Worm (Caenorhabditis elegans): ENCODE data around the gene cyp-33C12.

cyp-33C12 gene

ce11 chrV:2204080-2204479 lies at the start of gene cyp-33C12:
Gene cyp-33C12, minus strand, starts transcription at chrV:2204400.
- TF ChIP-seq flt-1 (GFP tag; IDR thresholded peaks at IDR 0.05) (no peak), ztf-23 (GFP tag; IDR thresholded peaks at IDR 0.05) (no peak), klf-2 (GFP tag; conservative IDR thresholded peaks at IDR 0.05) (no peak), T22C8.4 (GFP tag; IDR thresholded peaks at IDR 0.05) (no peak), ztf-29 (GFP tag; IDR thresholded peaks at IDR 0.05) (no peak), tab-1 (GFP tag; IDR thresholded peaks at IDR 0.05) (no peak), med-1 (GFP tag; optimal IDR thresholded peaks at IDR 0.05; ENCODE audit: insufficient read depth) (no peak), ref-1 (GFP tag; conservative IDR thresholded peaks at IDR 0.05) (no peak), cog-1 (tag; optimal IDR thresholded peaks at IDR 0.05) (no peak)

- TF ChIP-seq cog-1 (tag; optimal IDR thresholded peaks at IDR 0.05) (no peak), ref-1 (GFP tag; conservative IDR thresholded peaks at IDR 0.05) (no peak), flt-1 (GFP tag; IDR thresholded peaks at IDR 0.05) (no peak), ztf-29 (GFP tag; IDR thresholded peaks at IDR 0.05) (no peak), ztf-23 (GFP tag; IDR thresholded peaks at IDR 0.05) (no peak), klf-2 (GFP tag; conservative IDR thresholded peaks at IDR 0.05) (no peak), T22C8.4 (GFP tag; IDR thresholded peaks at IDR 0.05) (no peak), med-1 (GFP tag; optimal IDR thresholded peaks at IDR 0.05; ENCODE audit: insufficient read depth) (no peak), tab-1 (GFP tag; IDR thresholded peaks at IDR 0.05) (no peak)
Measured at ce11 chrV:2251774-2252173, 47.6 kb upstream of the cyp-33C12 start.

DNA sequence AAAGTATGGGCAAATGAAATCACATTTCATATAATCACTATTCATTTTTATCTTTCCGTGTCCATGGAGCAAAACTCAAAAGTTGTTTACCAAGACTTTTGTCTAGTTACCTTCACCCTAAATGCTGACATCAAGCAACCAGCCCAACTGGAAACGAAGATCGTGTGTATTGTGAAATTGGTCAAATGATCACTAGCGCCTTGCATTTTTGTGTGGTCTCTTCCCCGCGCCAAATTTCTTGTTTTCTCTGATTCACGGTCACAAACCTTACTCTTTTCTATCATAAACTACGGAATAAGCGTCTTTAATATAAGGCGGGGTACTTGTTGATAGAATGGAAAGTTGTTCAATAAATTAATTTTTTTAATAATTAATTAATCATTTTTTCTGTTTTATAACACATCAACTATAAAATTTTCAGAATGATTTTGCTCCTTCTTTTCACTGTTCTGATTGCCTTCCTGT lies 46.0 kb upstream of the cyp-33C12 start, which contains the start of gene cyp-33C7:
cyp-33C7 (plus strand) TSS at position 415 of the 465 bp plus-strand sequence.
- TF ChIP-seq cog-1 (tag; optimal IDR thresholded peaks at IDR 0.05) (no peak), flt-1 (GFP tag; IDR thresholded peaks at IDR 0.05) (no peak), ztf-29 (GFP tag; IDR thresholded peaks at IDR 0.05) (no peak), ztf-23 (GFP tag; IDR thresholded peaks at IDR 0.05) (no peak), T22C8.4 (GFP tag; IDR thresholded peaks at IDR 0.05) (no peak), med-1 (GFP tag; optimal IDR thresholded peaks at IDR 0.05; ENCODE audit: insufficient read depth) (no peak), klf-2 (GFP tag; conservative IDR thresholded peaks at IDR 0.05) (no peak), ref-1 (GFP tag; conservative IDR thresholded peaks at IDR 0.05) (no peak), tab-1 (GFP tag; IDR thresholded peaks at IDR 0.05) (no peak)

- TF ChIP-seq T22C8.4 (GFP tag; IDR thresholded peaks at IDR 0.05) (no peak), cog-1 (tag; optimal IDR thresholded peaks at IDR 0.05) (no peak), ztf-29 (GFP tag; IDR thresholded peaks at IDR 0.05) (no peak), flt-1 (GFP tag; IDR thresholded peaks at IDR 0.05) (no peak), ztf-23 (GFP tag; IDR thresholded peaks at IDR 0.05) (no peak), klf-2 (GFP tag; conservative IDR thresholded peaks at IDR 0.05) (no peak), ref-1 (GFP tag; conservative IDR thresholded peaks at IDR 0.05) (no peak), tab-1 (GFP tag; IDR thresholded peaks at IDR 0.05) (no peak), med-1 (GFP tag; optimal IDR thresholded peaks at IDR 0.05; ENCODE audit: insufficient read depth) (no peak)
Measured at ce11 chrV:2249310-2249709, 45.1 kb upstream of the cyp-33C12 start, which contains the start of gene cyp-33C6. Gene cyp-33C6, minus strand, starts transcription at chrV:2249410.

ce11 chrV:2244751-2245150 lies 40.6 kb upstream of the cyp-33C12 start, which contains the start of gene cyp-33C5:
Gene cyp-33C5, plus strand, starts transcription at chrV:2245004.
- TF ChIP-seq flt-1 (GFP tag; IDR thresholded peaks at IDR 0.05) (no peak), T22C8.4 (GFP tag; IDR thresholded peaks at IDR 0.05) (no peak), ztf-23 (GFP tag; IDR thresholded peaks at IDR 0.05) (no peak), ztf-29 (GFP tag; IDR thresholded peaks at IDR 0.05) (no peak), ref-1 (GFP tag; conservative IDR thresholded peaks at IDR 0.05) (no peak), klf-2 (GFP tag; conservative IDR thresholded peaks at IDR 0.05) (no peak), med-1 (GFP tag; optimal IDR thresholded peaks at IDR 0.05; ENCODE audit: insufficient read depth) (no peak), tab-1 (GFP tag; IDR thresholded peaks at IDR 0.05) (no peak), cog-1 (tag; optimal IDR thresholded peaks at IDR 0.05) (no peak)

DNA sequence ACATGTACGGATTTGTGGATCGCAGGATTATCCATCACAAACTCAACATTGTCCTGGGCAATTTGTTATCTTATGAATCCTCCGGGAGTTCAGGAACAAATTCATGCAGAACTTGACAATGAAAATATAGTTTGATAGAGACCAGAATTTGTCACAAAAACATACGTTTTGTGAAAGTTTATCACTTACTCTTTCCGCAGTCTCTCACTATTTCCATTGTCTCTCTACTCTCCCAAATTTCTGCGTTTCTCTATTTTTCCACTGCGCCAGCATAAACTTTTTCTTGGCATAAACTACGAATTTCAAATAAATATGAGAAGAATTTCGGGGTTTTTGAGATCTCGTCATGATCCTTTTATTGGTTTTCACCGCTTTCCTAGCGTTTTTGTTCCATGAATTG lies 38.4 kb upstream of the cyp-33C12 start, which contains the start of gene cyp-33C3:
cyp-33C3 (plus strand) TSS at position 149 of the 400 bp plus-strand sequence.
- TF ChIP-seq ztf-29 (GFP tag; IDR thresholded peaks at IDR 0.05) (no peak), tab-1 (GFP tag; IDR thresholded peaks at IDR 0.05) (no peak), cog-1 (tag; optimal IDR thresholded peaks at IDR 0.05) (no peak), klf-2 (GFP tag; conservative IDR thresholded peaks at IDR 0.05) (no peak), med-1 (GFP tag; optimal IDR thresholded peaks at IDR 0.05; ENCODE audit: insufficient read depth) (no peak), ref-1 (GFP tag; conservative IDR thresholded peaks at IDR 0.05) (no peak), ztf-23 (GFP tag; IDR thresholded peaks at IDR 0.05) (no peak), flt-1 (GFP tag; IDR thresholded peaks at IDR 0.05) (no peak), T22C8.4 (GFP tag; IDR thresholded peaks at IDR 0.05) (no peak)

DNA sequence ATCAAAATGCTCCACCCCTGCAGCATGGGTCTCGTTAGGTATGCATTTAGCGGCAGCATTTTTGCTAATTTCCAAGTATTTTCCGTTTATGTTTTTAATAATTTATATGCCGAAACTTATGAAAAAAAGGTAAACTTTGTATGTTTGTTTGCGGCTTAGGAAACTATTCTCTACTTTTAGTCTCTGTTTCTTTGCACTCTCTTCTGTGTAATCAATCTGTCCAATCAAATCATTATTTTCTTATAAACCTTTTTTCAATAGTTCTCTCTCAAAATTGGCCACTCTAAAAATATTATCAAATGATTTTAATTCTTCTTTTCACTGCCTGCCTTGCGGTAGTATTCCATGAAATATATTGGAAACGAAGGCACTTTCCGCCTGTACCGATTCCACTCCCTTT lies 33.8 kb upstream of the cyp-33C12 start:
- TF ChIP-seq klf-2 (GFP tag; conservative IDR thresholded peaks at IDR 0.05) (no peak), tab-1 (GFP tag; IDR thresholded peaks at IDR 0.05) (no peak), flt-1 (GFP tag; IDR thresholded peaks at IDR 0.05) (no peak), ztf-29 (GFP tag; IDR thresholded peaks at IDR 0.05) (no peak), T22C8.4 (GFP tag; IDR thresholded peaks at IDR 0.05) (no peak), ztf-23 (GFP tag; IDR thresholded peaks at IDR 0.05) (no peak), ref-1 (GFP tag; conservative IDR thresholded peaks at IDR 0.05) (no peak), med-1 (GFP tag; optimal IDR thresholded peaks at IDR 0.05; ENCODE audit: insufficient read depth) (no peak), cog-1 (tag; optimal IDR thresholded peaks at IDR 0.05) (no peak)

- TF ChIP-seq klf-2 (GFP tag; conservative IDR thresholded peaks at IDR 0.05), result no peak
- TF ChIP-seq T22C8.4 (GFP tag; IDR thresholded peaks at IDR 0.05), result no peak
- no peak for TF ChIP-seq tab-1 (GFP tag; IDR thresholded peaks at IDR 0.05)
- TF ChIP-seq med-1 (GFP tag; optimal IDR thresholded peaks at IDR 0.05; ENCODE audit: insufficient read depth), result no peak
- TF ChIP-seq ztf-23 (GFP tag; IDR thresholded peaks at IDR 0.05), result no peak
- TF ChIP-seq flt-1 (GFP tag; IDR thresholded peaks at IDR 0.05), result no peak
- TF ChIP-seq cog-1 (tag; optimal IDR thresholded peaks at IDR 0.05), result no peak
- TF ChIP-seq ref-1 (GFP tag; conservative IDR thresholded peaks at IDR 0.05), result no peak
- TF ChIP-seq ztf-29 (GFP tag; IDR thresholded peaks at IDR 0.05), result no peak
Measured at ce11 chrV:2235848-2236247, 31.6 kb upstream of the cyp-33C12 start, which contains the start of gene cyp-33C4. Gene cyp-33C4, plus strand, starts transcription at chrV:2236140.

- no peak for TF ChIP-seq tab-1 (GFP tag; IDR thresholded peaks at IDR 0.05)
- TF ChIP-seq klf-2 (GFP tag; conservative IDR thresholded peaks at IDR 0.05), result no peak
- TF ChIP-seq ztf-29 (GFP tag; IDR thresholded peaks at IDR 0.05), result no peak
- TF ChIP-seq med-1 (GFP tag; optimal IDR thresholded peaks at IDR 0.05; ENCODE audit: insufficient read depth), result no peak
- TF ChIP-seq T22C8.4 (GFP tag; IDR thresholded peaks at IDR 0.05), result no peak
- no peak for TF ChIP-seq flt-1 (GFP tag; IDR thresholded peaks at IDR 0.05)
- TF ChIP-seq ztf-23 (GFP tag; IDR thresholded peaks at IDR 0.05), result no peak
- TF ChIP-seq ref-1 (GFP tag; conservative IDR thresholded peaks at IDR 0.05), result no peak
- TF ChIP-seq cog-1 (tag; optimal IDR thresholded peaks at IDR 0.05), result no peak
Measured at ce11 chrV:2233177-2233576, 29.0 kb upstream of the cyp-33C12 start, which contains the start of gene nhr-96. Gene nhr-96, plus strand, starts transcription at chrV:2233477.

Data from whole organism, midembryonic.